Fruit fly (Drosophila melanogaster): ENCODE results near the gene mxt.

DNA sequence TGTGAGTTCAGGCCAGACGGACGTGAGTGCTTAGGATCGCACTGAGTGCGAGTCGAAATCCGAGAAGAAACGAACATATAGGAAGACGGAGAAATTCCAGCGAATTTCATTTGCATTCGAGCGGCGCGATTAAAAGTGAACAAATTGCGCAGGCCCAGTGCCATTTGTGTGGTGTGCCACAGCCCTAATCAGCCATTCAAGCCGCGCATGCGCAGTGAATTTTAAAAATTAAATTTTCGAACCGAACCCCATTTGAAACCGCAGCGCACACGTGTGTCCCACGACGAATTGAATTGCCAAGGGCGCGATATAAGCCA, 34.1 kb downstream of the mxt start:
- TF ChIP-seq CG8478 (optimal IDR thresholded peaks at IDR 0.05) (no peak), CTCF (optimal IDR thresholded peaks at IDR 0.05) (no peak)

Measured in S2 (cell line).